Worm (Caenorhabditis elegans) whole organism, L3 larva: ENCODE results near the gene C16D9.9.

Experiments
- aly-2 ChIP-seq: fragments of 150-350 bp; optimal IDR thresholded peaks from 2 replicates; lab custom pipeline; 2014; ENCODE audit warnings: missing biosample characterization, missing genetic modification characterization
- fos-1 ChIP-seq: fragments of 150-350 bp; optimal IDR thresholded peaks from 2 replicates; lab custom pipeline; 2014; ENCODE audit warnings: missing biosample characterization, missing genetic modification characterization
- lin-39 ChIP-seq: fragments of 150-350 bp; optimal IDR thresholded peaks from 2 replicates; lab custom pipeline; 2018; ENCODE audit warnings: missing biosample characterization, missing genetic modification reagents, missing genetic modification characterization
- nhr-12 ChIP-seq: fragments of 150-350 bp; optimal IDR thresholded peaks from 2 replicates; lab custom pipeline; 2014; ENCODE audit warnings: missing biosample characterization, missing genetic modification characterization

ce11 chrV:8251075-8251474, 13.0 kb upstream of the C16D9.9 start:
- TF ChIP-seq nhr-12, result no peak
- no peak for TF ChIP-seq lin-39 (tag; lab: Kevin White, UChicago)
- no peak for TF ChIP-seq fos-1 (tag; lab: Kevin White, UChicago)
- no peak for TF ChIP-seq aly-2 (tag; lab: Kevin White, UChicago)
